Fruit fly (Drosophila melanogaster) S2 (cell line): Measurements from ENCODE around the gene Dhfr.

Experiments
- CG8478 ChIP-seq: fragments of >200 bp; optimal IDR thresholded peaks from 2 replicates; lab custom pipeline; 2018
- CTCF ChIP-seq, 2 experiments: fragments of >200 bp; optimal IDR thresholded peaks; 2 replicates each; lab custom pipeline; 2018

DNA sequence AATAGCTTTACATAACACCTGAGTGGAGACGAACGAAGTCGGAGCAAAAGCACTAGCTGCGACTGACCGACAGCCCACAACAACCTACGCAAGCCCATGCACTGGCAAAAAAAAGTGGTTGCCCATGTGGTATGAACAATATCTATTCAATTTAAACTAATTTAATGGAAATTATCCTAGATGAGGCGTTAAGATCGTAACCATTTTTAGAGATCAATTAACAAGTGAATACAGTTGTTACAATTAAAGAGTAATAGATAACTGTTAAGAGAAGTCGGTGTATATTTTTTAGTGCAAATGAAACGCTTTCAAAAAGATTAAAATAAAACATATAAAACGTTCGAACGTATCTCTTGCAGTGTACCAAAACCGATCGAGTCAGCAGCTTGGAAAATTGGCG lies 15.2 kb downstream of the Dhfr start:
- TF ChIP-seq CG8478 (lab: Kevin White, UChicago) (no peak), CTCF (optimal IDR thresholded peaks at IDR 0.05; lab: Kevin White, UChicago) (no peak)
